Fruit fly (Drosophila melanogaster) whole organism, wandering third instar larva: ENCODE data around the gene CG17562.

Experiments used
- Abd-B ChIP-seq: fragments of >200 bp; optimal IDR thresholded peaks from 2 replicates; lab custom pipeline; 2017; ENCODE audit warnings: missing biosample characterization, missing genetic modification characterization
- CG32264 ChIP-seq: fragments of 200-800 bp; sonication (Bioruptor generic); optimal IDR thresholded peaks from 2 replicates; lab custom pipeline; 2016; ENCODE audit warnings: missing biosample characterization, missing genetic modification characterization
- CG9705 ChIP-seq: fragments of 200-800 bp; sonication (Bioruptor generic); optimal IDR thresholded peaks from 2 replicates; lab custom pipeline; 2018; ENCODE audit warnings: missing biosample characterization, mild to moderate bottlenecking, missing genetic modification characterization
- CrebA ChIP-seq: fragments of 200-800 bp; sonication (Bioruptor generic); optimal IDR thresholded peaks from 2 replicates; lab custom pipeline; 2016; ENCODE audit warnings: missing biosample characterization, mild to moderate bottlenecking, missing genetic modification characterization, borderline replicate concordance
- Dfd ChIP-seq: fragments of >200 bp; optimal IDR thresholded peaks from 2 replicates; lab custom pipeline; 2017; ENCODE audit warnings: missing biosample characterization, missing genetic modification characterization
- Dif ChIP-seq: fragments of 200-275, 200-300 bp; sonication (Bioruptor generic); optimal IDR thresholded peaks from 2 replicates; lab custom pipeline; 2018; ENCODE audit warnings: missing biosample characterization, missing genetic modification characterization; ENCODE audit not compliant: partially characterized antibody
- GATAd ChIP-seq: sonication (Bioruptor generic); optimal IDR thresholded peaks from 2 replicates; lab custom pipeline; 2016; ENCODE audit warnings: missing biosample characterization, missing genetic modification characterization
- HLH106 ChIP-seq: fragments of 200-800 bp; optimal IDR thresholded peaks from 3 replicates; lab custom pipeline; 2019; ENCODE audit warnings: missing biosample characterization, mild to moderate bottlenecking, missing genetic modification characterization, moderate library complexity
- Hr78 ChIP-seq: fragments of >200 bp; optimal IDR thresholded peaks from 2 replicates; lab custom pipeline; 2017; ENCODE audit warnings: missing biosample characterization, missing genetic modification characterization
- Hr83 ChIP-seq: fragments of 200-300 bp; sonication (Bioruptor generic); optimal IDR thresholded peaks from 2 replicates; lab custom pipeline; 2016; ENCODE audit warnings: missing biosample characterization, mild to moderate bottlenecking, missing genetic modification characterization, moderate library complexity; ENCODE audit not compliant: poor library complexity, severe bottlenecking
- Jra ChIP-seq: sonication (Bioruptor generic); optimal IDR thresholded peaks from 2 replicates; lab custom pipeline; 2016; ENCODE audit warnings: missing biosample characterization, missing genetic modification characterization
- Mio ChIP-seq: sonication (Bioruptor generic); optimal IDR thresholded peaks from 2 replicates; lab custom pipeline; 2016; ENCODE audit warnings: missing biosample characterization, missing genetic modification characterization
- Myc ChIP-seq: fragments of >200 bp; optimal IDR thresholded peaks from 2 replicates; lab custom pipeline; 2017
- N ChIP-seq: fragments of >200 bp; optimal IDR thresholded peaks from 2 replicates; lab custom pipeline; 2018; ENCODE audit warnings: missing biosample characterization, missing external identifiers, missing genetic modification characterization
- OdsH ChIP-seq: fragments of 200-800 bp; sonication (Bioruptor generic); optimal IDR thresholded peaks from 2 replicates; lab custom pipeline; 2016; ENCODE audit warnings: missing biosample characterization, mild to moderate bottlenecking, missing genetic modification characterization
- Rel ChIP-seq, 2 experiments: fragments of 200-800 bp; sonication (Bioruptor generic) in 1 of 2; optimal IDR thresholded peaks; 2 replicates in 1 of 2; 3 replicates in 1 of 2; lab custom pipeline; 2016 to 2019; ENCODE audit warnings: mild to moderate bottlenecking in 2 of 2, missing biosample characterization in 2 of 2, missing genetic modification characterization in 2 of 2, moderate library complexity in 1 of 2
- Sp1 ChIP-seq: fragments of 200-800 bp; sonication (Bioruptor generic); optimal IDR thresholded peaks from 3 replicates; lab custom pipeline; 2019; ENCODE audit warnings: missing biosample characterization, mild to moderate bottlenecking, missing genetic modification characterization, moderate library complexity
- Vsx2 ChIP-seq: fragments of 200-300, 225-300 bp; sonication (Bioruptor generic); optimal IDR thresholded peaks from 2 replicates; lab custom pipeline; 2018; ENCODE audit warnings: missing biosample characterization, missing genetic modification characterization; ENCODE audit not compliant: partially characterized antibody
- br ChIP-seq: fragments of 200-800 bp; sonication (Bioruptor generic); optimal IDR thresholded peaks from 2 replicates; lab custom pipeline; 2016; ENCODE audit warnings: missing biosample characterization, missing genetic modification characterization
- brk ChIP-seq: fragments of 200-800 bp; sonication (Bioruptor generic); optimal IDR thresholded peaks from 2 replicates; lab custom pipeline; 2016; ENCODE audit warnings: missing biosample characterization, mild to moderate bottlenecking, missing genetic modification characterization
- dl ChIP-seq, 2 experiments: fragments of 175-275, 200-275 bp in 1 of 2; fragments of 200-275 bp in 1 of 2; sonication (Bioruptor generic); optimal IDR thresholded peaks; lab custom pipeline; 2018; ENCODE audit warnings: mild to moderate bottlenecking in 2 of 2, missing biosample characterization in 2 of 2, missing genetic modification characterization in 2 of 2, moderate library complexity in 2 of 2; ENCODE audit not compliant: partially characterized antibody in 2 of 2, insufficient read depth in 1 of 2
- dmrt93B ChIP-seq: fragments of 200-800 bp; sonication (Bioruptor generic); optimal IDR thresholded peaks from 2 replicates; lab custom pipeline; 2018; ENCODE audit warnings: missing biosample characterization, mild to moderate bottlenecking, missing genetic modification characterization
- foxo ChIP-seq, 2 experiments: fragments of 200-800 bp; sonication (Bioruptor generic); optimal IDR thresholded peaks; 2 replicates in 1 of 2; 3 replicates in 1 of 2; lab custom pipeline; 2016 to 2017; ENCODE audit warnings: missing biosample characterization in 2 of 2, missing genetic modification characterization in 2 of 2
- fru ChIP-seq: fragments of 200-800 bp; sonication (Bioruptor generic); optimal IDR thresholded peaks from 3 replicates; lab custom pipeline; 2016; ENCODE audit warnings: missing biosample characterization, mild to moderate bottlenecking, missing genetic modification characterization
- h ChIP-seq: fragments of 200-800 bp; sonication (Bioruptor generic); optimal IDR thresholded peaks from 3 replicates; lab custom pipeline; 2016; ENCODE audit warnings: missing biosample characterization, mild to moderate bottlenecking, missing genetic modification characterization
- jim ChIP-seq: fragments of 175-275, 200-325 bp; sonication (Bioruptor generic); optimal IDR thresholded peaks from 2 replicates; lab custom pipeline; 2016; ENCODE audit warnings: missing biosample characterization, mild to moderate bottlenecking, missing genetic modification characterization
- lola ChIP-seq: fragments of >200 bp; optimal IDR thresholded peaks from 2 replicates; lab custom pipeline; 2017; ENCODE audit warnings: missing biosample characterization, missing genetic modification characterization
- psq ChIP-seq: fragments of 200-800 bp; sonication (Bioruptor generic); optimal IDR thresholded peaks from 3 replicates; lab custom pipeline; 2017; ENCODE audit warnings: missing biosample characterization, mild to moderate bottlenecking, missing genetic modification characterization, moderate library complexity
- sage ChIP-seq: fragments of 200-800 bp; sonication (Bioruptor generic); optimal IDR thresholded peaks from 2 replicates; lab custom pipeline; 2016; ENCODE audit warnings: missing biosample characterization, mild to moderate bottlenecking, missing genetic modification characterization
- sv ChIP-seq: fragments of 200-800 bp; sonication (Bioruptor generic); optimal IDR thresholded peaks from 3 replicates; lab custom pipeline; 2016; ENCODE audit warnings: missing biosample characterization, missing genetic modification characterization
- tai ChIP-seq: sonication (Bioruptor generic); optimal IDR thresholded peaks from 2 replicates; lab custom pipeline; 2016; ENCODE audit warnings: missing biosample characterization, missing genetic modification characterization
- usp ChIP-seq: fragments of >200 bp; optimal IDR thresholded peaks from 2 replicates; lab custom pipeline; 2017; ENCODE audit warnings: missing biosample characterization, missing genetic modification characterization
- woc ChIP-seq: sonication (Bioruptor generic); optimal IDR thresholded peaks from 2 replicates; lab custom pipeline; 2016; ENCODE audit warnings: missing biosample characterization, mild to moderate bottlenecking, missing genetic modification characterization

CG17562 gene

dm6 chr3R:16624750-16625549 is 9.8 kb downstream of the CG17562 start, which contains the start of gene Fas1:
Gene Fas1, plus strand, starts transcription at chr3R:16625238.
- TF ChIP-seq Dif (GFP tag; lab: Kevin White, UChicago) (peak; percentile 6), Vsx2 (GFP tag; lab: Kevin White, UChicago) (peak; percentile 28), lola (GFP tag; lab: Kevin White, UChicago) (no peak), Hr83 (GFP tag; lab: Kevin White, UChicago) (no peak), tai (GFP tag; lab: Kevin White, UChicago) (no peak), sv (GFP tag; lab: Kevin White, UChicago) (peak; percentile 26), Hr78 (no peak), fru (GFP tag; lab: Kevin White, UChicago) (peak; percentile 56), woc (GFP tag; lab: Kevin White, UChicago) (peak; percentile 21), Myc (lab: Kevin White, UChicago) (peak; percentile 47), dmrt93B (GFP tag; lab: Kevin White, UChicago) (no peak), h (no peak), sage (peak; percentile 4)

dm6 chr3R:16625844-16626430 is 10.8 kb downstream of the CG17562 start:
- peak; percentile 76 for TF ChIP-seq Jra (GFP tag; lab: Kevin White, UChicago)
- no peak for TF ChIP-seq Abd-B (GFP tag; lab: Kevin White, UChicago)
- no peak for TF ChIP-seq N
- no peak for TF ChIP-seq sv (GFP tag; lab: Kevin White, UChicago)
- peak; percentile 67 for TF ChIP-seq psq (GFP tag; lab: Kevin White, UChicago)

- TF ChIP-seq GATAd (no peak), CG9705 (GFP tag; lab: Kevin White, UChicago) (no peak), CG32264 (no peak), tai (GFP tag; lab: Kevin White, UChicago) (no peak), Hr78 (no peak), OdsH (no peak), HLH106 (tag; lab: Kevin White, UChicago) (no peak), Mio (GFP tag; lab: Kevin White, UChicago) (no peak), Hr83 (GFP tag; lab: Kevin White, UChicago) (no peak), dl (GFP tag; optimal IDR thresholded peaks at IDR 0.05; lab: Kevin White, UChicago; ENCODE audit: insufficient read depth in 1 of 2, partially characterized antibody in 2 of 2) (no peak), dmrt93B (GFP tag; lab: Kevin White, UChicago) (no peak)
These were observed 11.9 kb downstream of the CG17562 start for dm6 chr3R:16626899-16627432.

dm6 chr3R:16630564-16630963 is 15.5 kb downstream of the CG17562 start:
- TF ChIP-seq psq (GFP tag; lab: Kevin White, UChicago) (peak; percentile 5), Sp1 (GFP tag; lab: Kevin White, UChicago) (no peak), CrebA (GFP tag; lab: Kevin White, UChicago) (no peak), dl (GFP tag; optimal IDR thresholded peaks at IDR 0.05; lab: Kevin White, UChicago; ENCODE audit: insufficient read depth in 1 of 2, partially characterized antibody in 2 of 2) (no peak), GATAd (no peak), Rel (GFP tag; optimal IDR thresholded peaks at IDR 0.05; lab: Kevin White, UChicago) (no peak), Rel (tag; optimal IDR thresholded peaks at IDR 0.05; lab: Kevin White, UChicago) (no peak), dmrt93B (GFP tag; lab: Kevin White, UChicago) (no peak), brk (GFP tag; lab: Kevin White, UChicago) (no peak), foxo (GFP tag; optimal IDR thresholded peaks at IDR 0.05; lab: Kevin White, UChicago) (peak in 1 of 2 experiments; percentile 10), h (no peak), usp (GFP tag; lab: Kevin White, UChicago) (no peak), Myc (lab: Kevin White, UChicago) (no peak), woc (GFP tag; lab: Kevin White, UChicago) (no peak), HLH106 (tag; lab: Kevin White, UChicago) (no peak), br (GFP tag; lab: Kevin White, UChicago) (no peak), OdsH (no peak), jim (no peak), Dfd (GFP tag; lab: Kevin White, UChicago) (no peak)
